Fruit fly (Drosophila melanogaster) whole organism, wandering third instar larva: ENCODE data around the gene Pax.

Source experiments
- lola ChIP-seq: fragments of >200 bp; optimal IDR thresholded peaks from 2 replicates; lab custom pipeline; 2017; ENCODE audit warnings: missing biosample characterization, missing genetic modification characterization
- sv ChIP-seq: fragments of 200-800 bp; sonication (Bioruptor generic); optimal IDR thresholded peaks from 3 replicates; lab custom pipeline; 2016; ENCODE audit warnings: missing biosample characterization, missing genetic modification characterization

DNA sequence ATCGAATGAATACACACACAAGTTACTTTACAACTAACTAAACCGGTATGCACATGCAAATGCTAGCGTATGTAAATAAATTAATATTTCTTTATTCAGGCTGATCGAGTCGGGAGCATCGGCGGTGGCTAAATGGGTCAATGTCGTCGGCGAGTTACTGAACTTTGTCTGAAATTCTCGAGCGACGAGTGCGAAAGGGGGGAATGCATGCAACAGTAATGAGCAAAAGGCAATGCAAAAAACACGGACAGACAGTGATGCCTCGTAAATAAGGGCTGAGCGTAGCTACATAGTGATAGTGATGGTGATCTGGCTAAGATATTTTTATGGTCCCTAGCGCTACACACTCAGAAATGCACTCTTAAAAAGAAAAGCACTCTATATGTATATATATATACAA is 14.3 kb upstream of the Pax start:
- TF ChIP-seq sv (GFP tag; lab: Kevin White, UChicago) (no peak), lola (GFP tag; lab: Kevin White, UChicago) (no peak)
